Fruit fly (Drosophila melanogaster) whole organism, embryonic: Measurements from ENCODE around the gene CG13369.

ENCODE experiments used
- B-H2 ChIP-seq: fragments of 200-800 bp; sonication (Bioruptor generic); optimal IDR thresholded peaks from 2 replicates; lab custom pipeline; 2018; ENCODE audit warnings: missing biosample characterization, mild to moderate bottlenecking, missing genetic modification characterization
- Blimp-1 ChIP-seq: fragments of 200-800 bp; sonication (Bioruptor generic); optimal IDR thresholded peaks from 3 replicates; lab custom pipeline; 2018; ENCODE audit warnings: missing biosample characterization, missing genetic modification characterization, mild to moderate bottlenecking, moderate library complexity, missing genetic modification reagents
- CG10366 ChIP-seq: fragments of 200-800 bp; sonication (Bioruptor generic); IDR thresholded peaks from 2 replicates; pipeline ENCODE4 v1.3.6; 2022; ENCODE audit warnings: missing biosample characterization, missing genetic modification characterization
- CG11696 ChIP-seq: fragments of 200-800 bp; sonication (Bioruptor generic); IDR thresholded peaks from 2 replicates; pipeline ENCODE4 v1.3.6; 2022; ENCODE audit warnings: missing biosample characterization, missing genetic modification characterization
- CG12236 ChIP-seq: fragments of 200-800 bp; sonication (Bioruptor generic); optimal IDR thresholded peaks from 2 replicates; lab custom pipeline; 2016; ENCODE audit warnings: missing biosample characterization, missing genetic modification characterization
- CG17186 ChIP-seq: fragments of 200-800 bp; sonication (Bioruptor generic); optimal IDR thresholded peaks from 3 replicates; lab custom pipeline; 2017; ENCODE audit warnings: missing biosample characterization, missing genetic modification reagents, missing genetic modification characterization
- CG18476 ChIP-seq: fragments of 200-800 bp; sonication (Bioruptor generic); optimal IDR thresholded peaks from 2 replicates; lab custom pipeline; 2016; ENCODE audit warnings: missing biosample characterization, mild to moderate bottlenecking, missing genetic modification characterization
- CG2120 ChIP-seq: fragments of 200-800 bp; sonication (Bioruptor generic); optimal IDR thresholded peaks from 3 replicates; lab custom pipeline; 2016; ENCODE audit warnings: missing biosample characterization, missing genetic modification characterization
- CG2678 ChIP-seq: fragments of 200-800 bp; sonication (Bioruptor generic); optimal IDR thresholded peaks from 3 replicates; lab custom pipeline; 2019; ENCODE audit warnings: missing biosample characterization, mild to moderate bottlenecking, missing genetic modification characterization, moderate library complexity
- CG2889 ChIP-seq: fragments of 200-800 bp; sonication (Bioruptor generic); IDR thresholded peaks from 3 replicates; pipeline ENCODE4 v1.3.6; 2022; ENCODE audit warnings: missing biosample characterization, missing genetic modification characterization
- CG3065 ChIP-seq: fragments of 200-800 bp; sonication (Bioruptor generic); optimal IDR thresholded peaks from 2 replicates; lab custom pipeline; 2016; ENCODE audit warnings: missing biosample characterization, missing genetic modification characterization
- CG32767 ChIP-seq: fragments of 200-800 bp; sonication (Bioruptor generic); IDR thresholded peaks from 2 replicates; pipeline ENCODE4 v1.3.6; 2022; ENCODE audit warnings: missing biosample characterization, missing genetic modification characterization
- CG4730 ChIP-seq: fragments of 200-800 bp; sonication (Bioruptor generic); IDR thresholded peaks from 2 replicates; pipeline ENCODE4 v1.3.6; 2022; ENCODE audit warnings: missing biosample characterization, missing genetic modification characterization
- CG6791 ChIP-seq: fragments of 200-800 bp; sonication (Bioruptor generic); IDR thresholded peaks from 3 replicates; pipeline ENCODE4 v1.3.6; 2022; ENCODE audit warnings: missing biosample characterization, missing genetic modification characterization; ENCODE audit not compliant: partially characterized antibody
- CG6813 ChIP-seq: fragments of 200-800 bp; sonication (Bioruptor generic); optimal IDR thresholded peaks from 2 replicates; lab custom pipeline; 2017; ENCODE audit warnings: missing biosample characterization, missing genetic modification characterization, mild to moderate bottlenecking, moderate library complexity, missing genetic modification reagents
- CG7372 ChIP-seq: fragments of 200-800 bp; sonication (Bioruptor generic); IDR thresholded peaks from 2 replicates; pipeline ENCODE4 v1.3.6; 2022; ENCODE audit warnings: missing biosample characterization, missing genetic modification characterization
- CG7928 ChIP-seq: fragments of 200-800 bp; sonication (Bioruptor generic); optimal IDR thresholded peaks from 2 replicates; lab custom pipeline; 2017; ENCODE audit warnings: missing biosample characterization, mild to moderate bottlenecking, missing genetic modification characterization
- CG9876 ChIP-seq: fragments of 200-800 bp; sonication (Bioruptor generic); optimal IDR thresholded peaks from 2 replicates; lab custom pipeline; 2016; ENCODE audit warnings: missing biosample characterization, missing genetic modification characterization
- Chrac-16 ChIP-seq: fragments of 200-800 bp; sonication (Bioruptor generic); optimal IDR thresholded peaks from 3 replicates; lab custom pipeline; 2016; ENCODE audit warnings: missing biosample characterization, missing genetic modification characterization
- Elba2 ChIP-seq: fragments of 200-800 bp; sonication (Bioruptor generic); optimal IDR thresholded peaks from 3 replicates; lab custom pipeline; 2016; ENCODE audit warnings: missing biosample characterization, missing genetic modification characterization
- Fer1 ChIP-seq: fragments of 200-800 bp; sonication (Bioruptor generic); optimal IDR thresholded peaks from 2 replicates; lab custom pipeline; 2017; ENCODE audit warnings: missing biosample characterization, mild to moderate bottlenecking, missing genetic modification characterization
- Hand ChIP-seq: fragments of 200-800 bp; sonication (Bioruptor generic); optimal IDR thresholded peaks from 2 replicates; lab custom pipeline; 2017; ENCODE audit warnings: mild to moderate bottlenecking, missing biosample characterization, missing genetic modification reagents, missing genetic modification characterization
- Hr39 ChIP-seq: fragments of >200 bp; optimal IDR thresholded peaks from 2 replicates; lab custom pipeline; 2017
- MBD-R2 ChIP-seq: fragments of 200-800 bp; sonication (Bioruptor generic); IDR thresholded peaks from 2 replicates; pipeline ENCODE4 v1.3.6; 2022; ENCODE audit warnings: missing biosample characterization, missing genetic modification characterization
- MTF-1 ChIP-seq: fragments of 200-800 bp; sonication (Bioruptor generic); optimal IDR thresholded peaks from 2 replicates; lab custom pipeline; 2018; ENCODE audit warnings: missing biosample characterization, mild to moderate bottlenecking, missing genetic modification characterization, borderline replicate concordance
- Opbp ChIP-seq: fragments of 200-800 bp; sonication (Bioruptor generic); IDR thresholded peaks from 3 replicates; pipeline ENCODE4 v1.3.6; 2022; ENCODE audit warnings: missing biosample characterization, missing genetic modification characterization; ENCODE audit not compliant: partially characterized antibody
- TFAM ChIP-seq: fragments of 200-800 bp; sonication (Bioruptor generic); optimal IDR thresholded peaks from 2 replicates; lab custom pipeline; 2017; ENCODE audit warnings: missing biosample characterization, missing genetic modification characterization, inconsistent platforms
- ap ChIP-seq: fragments of 200-800 bp; sonication (Bioruptor generic); IDR thresholded peaks from 2 replicates; pipeline ENCODE4 v1.3.6; 2022; ENCODE audit warnings: missing biosample characterization, missing genetic modification characterization
- az2 ChIP-seq: fragments of 200-800 bp; sonication (Bioruptor generic); optimal IDR thresholded peaks from 3 replicates; lab custom pipeline; 2016; ENCODE audit warnings: missing biosample characterization, missing genetic modification characterization
- btn ChIP-seq: fragments of 200-800 bp; sonication (Bioruptor generic); optimal IDR thresholded peaks from 2 replicates; lab custom pipeline; 2016; ENCODE audit warnings: missing biosample characterization, missing genetic modification characterization
- ci ChIP-seq: fragments of 200-800 bp; sonication (Bioruptor generic); IDR thresholded peaks from 3 replicates; pipeline ENCODE4 v1.3.6; 2022; ENCODE audit warnings: missing biosample characterization, missing genetic modification characterization
- corto ChIP-seq: fragments of 200-800 bp; sonication (Bioruptor generic); optimal IDR thresholded peaks from 2 replicates; lab custom pipeline; 2016; ENCODE audit warnings: missing biosample characterization, mild to moderate bottlenecking, missing genetic modification characterization, moderate library complexity
- danr ChIP-seq: fragments of 200-800 bp; sonication (Bioruptor generic); IDR thresholded peaks from 2 replicates; pipeline ENCODE4 v1.3.6; 2022; ENCODE audit warnings: missing biosample characterization, missing genetic modification characterization
- dmrt11E ChIP-seq: fragments of 200-800 bp; sonication (Bioruptor generic); optimal IDR thresholded peaks from 3 replicates; lab custom pipeline; 2018; ENCODE audit warnings: missing biosample characterization, mild to moderate bottlenecking, missing genetic modification characterization, moderate library complexity
- esg ChIP-seq: fragments of 200-800 bp; sonication (Bioruptor generic); conservative IDR thresholded peaks from 2 replicates; pipeline ENCODE4 v1.3.6; 2022; ENCODE audit warnings: missing biosample characterization, missing genetic modification characterization
- ftz-f1 ChIP-seq: fragments of 200-800 bp; sonication (Bioruptor generic); optimal IDR thresholded peaks from 2 replicates; lab custom pipeline; 2016; ENCODE audit warnings: missing biosample characterization, missing genetic modification characterization
- knrl ChIP-seq: fragments of 200-800 bp; sonication (Bioruptor generic); IDR thresholded peaks from 3 replicates; pipeline ENCODE4 v1.3.6; 2022; ENCODE audit warnings: missing biosample characterization, missing genetic modification characterization; ENCODE audit not compliant: partially characterized antibody
- lbe ChIP-seq: fragments of 200-800 bp; sonication (Bioruptor generic); optimal IDR thresholded peaks from 2 replicates; lab custom pipeline; 2016; ENCODE audit warnings: missing biosample characterization, mild to moderate bottlenecking, missing genetic modification characterization
- nau ChIP-seq: fragments of 200-800 bp; sonication (Bioruptor generic); optimal IDR thresholded peaks from 3 replicates; lab custom pipeline; 2017; ENCODE audit warnings: missing biosample characterization, mild to moderate bottlenecking, missing genetic modification characterization, missing genetic modification reagents
- oc ChIP-seq: fragments of 200-800 bp; sonication (Bioruptor generic); optimal IDR thresholded peaks from 2 replicates; lab custom pipeline; 2018; ENCODE audit warnings: missing biosample characterization, mild to moderate bottlenecking, missing genetic modification characterization, moderate library complexity
- pb ChIP-seq: fragments of 200-800 bp; sonication (Bioruptor generic); optimal IDR thresholded peaks from 3 replicates; lab custom pipeline; 2016; ENCODE audit warnings: missing biosample characterization, missing genetic modification characterization
- pnt ChIP-seq: fragments of 200-800 bp; sonication (Bioruptor generic); optimal IDR thresholded peaks from 3 replicates; lab custom pipeline; 2016; ENCODE audit warnings: missing biosample characterization, missing genetic modification characterization
- sens-2 ChIP-seq: fragments of 200-800 bp; sonication (Bioruptor generic); IDR thresholded peaks from 2 replicates; pipeline ENCODE4 v1.3.6; 2022; ENCODE audit warnings: missing biosample characterization, missing genetic modification characterization
- seq ChIP-seq: fragments of 200-800 bp; sonication (Bioruptor generic); IDR thresholded peaks from 2 replicates; pipeline ENCODE4 v1.3.6; 2022; ENCODE audit warnings: missing biosample characterization, missing genetic modification characterization
- sisA ChIP-seq: fragments of 200-800 bp; sonication (Bioruptor generic); IDR thresholded peaks from 2 replicates; pipeline ENCODE4 v1.3.6; 2022; ENCODE audit warnings: missing biosample characterization, missing genetic modification characterization
- tap ChIP-seq: fragments of 200-800 bp; optimal IDR thresholded peaks from 3 replicates; lab custom pipeline; 2019; ENCODE audit warnings: missing biosample characterization, mild to moderate bottlenecking, missing genetic modification characterization, moderate library complexity
- tgo ChIP-seq: fragments of 200-800 bp; sonication (Bioruptor generic); IDR thresholded peaks from 3 replicates; pipeline ENCODE4 v1.3.6; 2022; ENCODE audit warnings: missing biosample characterization, missing genetic modification characterization
- tin ChIP-seq: fragments of 200-800 bp; sonication (Bioruptor generic); optimal IDR thresholded peaks from 3 replicates; lab custom pipeline; 2016; ENCODE audit warnings: missing biosample characterization, missing genetic modification characterization
- tio ChIP-seq: fragments of 200-800 bp; sonication (Bioruptor generic); optimal IDR thresholded peaks from 2 replicates; lab custom pipeline; 2017; ENCODE audit warnings: missing biosample characterization, missing genetic modification characterization, inconsistent platforms
- trem ChIP-seq: fragments of 200-800 bp; optimal IDR thresholded peaks from 3 replicates; lab custom pipeline; 2019; ENCODE audit warnings: missing biosample characterization, mild to moderate bottlenecking, missing genetic modification characterization, moderate library complexity
- vfl ChIP-seq: fragments of 200-800 bp; sonication (Bioruptor generic); optimal IDR thresholded peaks from 2 replicates; lab custom pipeline; 2016; ENCODE audit warnings: missing biosample characterization, missing genetic modification characterization
- zf30C ChIP-seq: fragments of 200-800 bp; sonication (Bioruptor generic); optimal IDR thresholded peaks from 3 replicates; lab custom pipeline; 2018; ENCODE audit warnings: missing biosample characterization, mild to moderate bottlenecking, missing genetic modification characterization

The CG13369 gene

DNA sequence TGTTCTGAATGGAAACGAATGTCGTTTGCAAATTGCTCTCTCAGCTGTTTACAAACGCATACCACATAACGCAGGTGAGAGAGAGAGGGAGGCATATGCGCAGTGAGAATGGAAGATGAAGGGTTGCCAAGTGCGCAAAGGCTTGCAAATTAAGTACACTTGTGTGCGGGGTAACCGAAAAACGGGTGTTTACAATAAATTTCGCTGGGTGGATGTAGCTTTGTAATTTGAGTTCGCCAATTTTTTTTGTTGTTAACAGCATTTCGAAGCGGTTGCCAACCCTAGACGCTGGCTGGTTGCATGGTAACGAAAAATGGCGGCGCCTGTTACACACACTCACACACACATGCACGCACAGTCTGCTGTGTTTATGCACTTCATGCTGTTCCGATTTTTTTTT lies 31.7 kb downstream of the CG13369 start (continued):
- peak; percentile 92 for TF ChIP-seq CG2889
- peak; percentile 96 for TF ChIP-seq tap (tag; lab: Kevin White, UChicago)
- TF ChIP-seq ci, result peak; percentile 99
- no peak for TF ChIP-seq Opbp (GFP tag; lab: Robert Waterston, UW)
- TF ChIP-seq CG2120 (GFP tag; lab: Kevin White, UChicago), result peak; percentile 93
- TF ChIP-seq ftz-f1, result no peak
- peak; percentile 87 for TF ChIP-seq CG3065
- TF ChIP-seq CG4730 (GFP tag; lab: Robert Waterston, UW), result peak; percentile 91
- peak; percentile 95 for TF ChIP-seq tgo
- TF ChIP-seq pnt, result peak; percentile 92
- TF ChIP-seq Blimp-1 (GFP tag; lab: Kevin White, UChicago), result peak; percentile 93
- peak; percentile 87 for TF ChIP-seq dmrt11E (tag; lab: Kevin White, UChicago)
- peak; percentile 92 for TF ChIP-seq CG18476 (GFP tag; lab: Kevin White, UChicago)
- TF ChIP-seq oc, result peak; percentile 96
- peak; percentile 77 for TF ChIP-seq CG7928 (GFP tag; lab: Kevin White, UChicago)
- peak; percentile 94 for TF ChIP-seq danr (GFP tag; lab: Robert Waterston, UW)
- TF ChIP-seq btn (GFP tag; lab: Kevin White, UChicago), result peak; percentile 88
- peak; percentile 94 for TF ChIP-seq az2 (GFP tag; lab: Kevin White, UChicago)
- peak; percentile 96 for TF ChIP-seq sens-2 (GFP tag; lab: Robert Waterston, UW)
- TF ChIP-seq ap, result peak; percentile 95
- TF ChIP-seq MBD-R2 (GFP tag; lab: Robert Waterston, UW), result peak; percentile 93
- TF ChIP-seq lbe (GFP tag; lab: Kevin White, UChicago), result peak; percentile 95
- TF ChIP-seq CG2678 (tag; lab: Kevin White, UChicago), result peak; percentile 96
- peak; percentile 97 for TF ChIP-seq CG7372 (GFP tag; lab: Robert Waterston, UW)
- TF ChIP-seq zf30C, result peak; percentile 35
- TF ChIP-seq CG6791 (GFP tag; lab: Robert Waterston, UW), result no peak
- peak; percentile 95 for TF ChIP-seq Fer1
- TF ChIP-seq CG6813 (GFP tag; lab: Kevin White, UChicago), result peak; percentile 98
- peak; percentile 97 for TF ChIP-seq CG32767 (GFP tag; lab: Robert Waterston, UW)
- TF ChIP-seq Elba2 (GFP tag; lab: Kevin White, UChicago), result peak; percentile 23
- peak; percentile 96 for TF ChIP-seq MTF-1 (GFP tag; lab: Kevin White, UChicago)
- peak; percentile 96 for TF ChIP-seq seq (GFP tag; lab: Robert Waterston, UW)
- TF ChIP-seq CG10366 (GFP tag; lab: Robert Waterston, UW), result peak; percentile 96
- TF ChIP-seq sisA (GFP tag; lab: Robert Waterston, UW), result peak; percentile 96
- peak; percentile 85 for TF ChIP-seq CG12236 (GFP tag; lab: Kevin White, UChicago)
- TF ChIP-seq Hand (GFP tag; lab: Kevin White, UChicago), result peak; percentile 88
- TF ChIP-seq trem (tag; lab: Kevin White, UChicago), result peak; percentile 74
- no peak for TF ChIP-seq Hr39
- TF ChIP-seq tin (GFP tag; lab: Kevin White, UChicago), result peak; percentile 96
- TF ChIP-seq knrl, result peak; percentile 21; the same call in 1 of the 3 replicates
- peak; percentile 93 for TF ChIP-seq Chrac-16 (GFP tag; lab: Kevin White, UChicago)
- peak; percentile 92 for TF ChIP-seq esg (GFP tag; lab: Robert Waterston, UW)
- TF ChIP-seq CG9876 (GFP tag; lab: Kevin White, UChicago), result peak; percentile 90
- TF ChIP-seq B-H2, result peak; percentile 94
- TF ChIP-seq TFAM (GFP tag; lab: Kevin White, UChicago), result peak; percentile 80
- peak; percentile 90 for TF ChIP-seq corto (GFP tag; lab: Kevin White, UChicago)
- peak; percentile 89 for TF ChIP-seq vfl (GFP tag; lab: Kevin White, UChicago)
- TF ChIP-seq CG11696 (GFP tag; lab: Robert Waterston, UW), result peak; percentile 88
- peak; percentile 94 for TF ChIP-seq pb (GFP tag; lab: Kevin White, UChicago)
- TF ChIP-seq nau, result no peak
- TF ChIP-seq CG17186 (GFP tag; lab: Kevin White, UChicago), result peak; percentile 89
- TF ChIP-seq tio (GFP tag; lab: Kevin White, UChicago), result no peak
